Worm (Caenorhabditis elegans) whole organism, midembryonic: ENCODE measurements around the gene gfat-1.

Source experiments
- T22C8.4 ChIP-seq: fragments of 200-800 bp; sonication (Bioruptor generic); IDR thresholded peaks from 2 replicates; pipeline ENCODE4 v1.3.6; 2022; ENCODE audit warnings: missing genetic modification characterization, missing compliant biosample characterization
- klf-2 ChIP-seq: fragments of 200-800 bp; sonication (Bioruptor generic); conservative IDR thresholded peaks from 2 replicates; pipeline ENCODE4 v1.3.6; 2022; ENCODE audit warnings: missing genetic modification reagents, missing genetic modification characterization, missing compliant biosample characterization
- tab-1 ChIP-seq: fragments of 200-800 bp; sonication (Bioruptor generic); IDR thresholded peaks from 2 replicates; pipeline ENCODE4 v1.3.6; 2022; ENCODE audit warnings: missing genetic modification characterization, missing compliant biosample characterization
- ztf-29 ChIP-seq: fragments of 200-800 bp; sonication (Bioruptor generic); IDR thresholded peaks from 2 replicates; pipeline ENCODE4 v1.3.6; 2022; ENCODE audit warnings: missing genetic modification reagents, missing genetic modification characterization, missing compliant biosample characterization

DNA sequence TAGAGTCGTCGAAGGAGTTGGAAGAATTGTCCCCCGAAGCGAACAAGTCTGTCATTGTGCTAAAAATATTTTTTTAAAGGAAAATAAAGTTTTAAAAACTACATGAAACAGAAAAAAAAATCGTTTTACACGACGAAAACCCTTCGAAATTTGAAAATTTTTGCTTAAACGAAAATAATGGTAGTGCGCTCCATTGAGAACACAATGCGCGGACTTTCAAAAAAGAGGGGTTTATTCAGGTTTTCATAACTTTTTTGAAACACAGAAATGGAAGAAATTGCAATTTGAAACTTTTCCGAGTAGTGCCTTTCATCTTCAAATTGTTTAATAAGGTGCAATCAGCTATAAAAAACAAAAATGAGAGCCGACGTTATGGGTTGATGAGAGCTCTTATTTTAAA lies 4.5 kb upstream of the gfat-1 start, which contains the start of gene npp-5:
- TF ChIP-seq ztf-29 (GFP tag; lab: Robert Waterston, UW) = no peak
- TF ChIP-seq T22C8.4 (GFP tag; lab: Robert Waterston, UW) = no peak
- TF ChIP-seq klf-2 (GFP tag; lab: Robert Waterston, UW) = no peak
- no peak for TF ChIP-seq tab-1 (GFP tag; lab: Robert Waterston, UW)
